Worm (Caenorhabditis elegans) whole organism, young adult: ENCODE data around the gene F17C11.26.

Experiments used
- F49E8.2 ChIP-seq: sonication (generic microtip); optimal IDR thresholded peaks from 3 replicates; lab custom pipeline; 2017; ENCODE audit warnings: missing genetic modification characterization, mild to moderate bottlenecking, missing compliant biosample characterization, antibody characterized with exemption, moderate library complexity; ENCODE audit not compliant: insufficient read depth
- ceh-91 ChIP-seq: fragments of 200-800 bp; sonication (Bioruptor generic); IDR thresholded peaks from 2 replicates; pipeline ENCODE4 v1.3.6; 2022; ENCODE audit warnings: missing genetic modification reagents, missing genetic modification characterization, missing compliant biosample characterization
- let-607 ChIP-seq, 2 experiments: fragments of 200-800 bp in 1 of 2; sonication (Bioruptor generic) in 1 of 2; sonication (generic microtip) in 1 of 2; optimal IDR thresholded peaks; 2 replicates each; lab custom pipeline; 2016 to 2018; ENCODE audit warnings: mild to moderate bottlenecking in 2 of 2, missing compliant biosample characterization in 2 of 2, missing genetic modification characterization in 2 of 2, moderate library complexity in 2 of 2, missing genotype in 1 of 2
- pha-4 ChIP-seq: fragments of 150-350 bp; sonication (generic microtip); optimal IDR thresholded peaks from 2 replicates; lab custom pipeline; 2014; ENCODE audit warnings: missing biosample characterization, missing genetic modification reagents, missing genetic modification characterization

DNA sequence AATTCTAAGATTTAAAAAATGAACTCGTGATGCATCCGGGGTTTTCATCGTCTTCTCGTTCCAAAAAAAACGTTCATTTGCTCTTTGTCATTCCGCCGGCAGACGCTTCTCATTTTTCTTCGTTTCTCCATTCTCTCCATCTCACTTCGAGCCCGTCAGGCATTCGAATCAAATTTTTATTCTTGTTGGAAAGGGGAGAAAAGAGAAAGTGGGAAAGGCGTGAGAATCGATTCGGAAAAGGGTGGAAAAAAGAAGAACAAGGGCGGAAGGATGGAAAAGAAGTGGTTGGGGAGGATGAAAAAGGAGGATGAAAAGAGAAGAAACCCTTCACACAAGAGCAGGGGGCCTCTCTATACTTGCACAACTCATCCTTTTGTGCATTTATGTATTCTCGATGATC lies 36.5 kb upstream of the F17C11.26 start:
- TF ChIP-seq let-607 (tag; optimal IDR thresholded peaks at IDR 0.05; lab: Kevin White, UChicago), result no peak
- no peak for TF ChIP-seq pha-4 (tag; lab: Kevin White, UChicago)
- no peak for TF ChIP-seq F49E8.2 (tag; lab: Kevin White, UChicago)
- TF ChIP-seq ceh-91, result no peak
